Worm (Caenorhabditis elegans): ENCODE results near the gene twk-33.

- no peak for TF ChIP-seq tbx-11 (GFP tag; IDR thresholded peaks at IDR 0.05)
- TF ChIP-seq ets-7 (tag; optimal IDR thresholded peaks at IDR 0.05): no peak
Observed at ce11 chrV:17707022-17707421, 7.2 kb downstream of the twk-33 start, which contains the start of gene srh-31.

Data from whole organism, early embryonic.